Worm (Caenorhabditis elegans): ENCODE measurements around the gene B0228.8.

B0228.8 gene

ce11 chrII:7808950-7809349, 47.6 kb upstream of the B0228.8 start (continued):
- TF ChIP-seq nhr-11 (tag; optimal IDR thresholded peaks at IDR 0.05) (no peak), nhr-28 (tag; optimal IDR thresholded peaks at IDR 0.05) (no peak), ZK546.5 (tag; optimal IDR thresholded peaks at IDR 0.05) (no peak), elt-2 (tag; optimal IDR thresholded peaks at IDR 0.05) (peak; percentile 95)

- TF ChIP-seq nhr-28 (tag; optimal IDR thresholded peaks at IDR 0.05) = no peak
- TF ChIP-seq nfya-1 (tag; optimal IDR thresholded peaks at IDR 0.05; ENCODE audit: insufficient read depth) = no peak
- no peak for TF ChIP-seq R02D3.7 (tag; optimal IDR thresholded peaks at IDR 0.05)
- TF ChIP-seq skn-1 (tag; optimal IDR thresholded peaks at IDR 0.05) = no peak
- no peak for TF ChIP-seq ceh-28 (tag; optimal IDR thresholded peaks at IDR 0.05)
- no peak for TF ChIP-seq nhr-11 (tag; optimal IDR thresholded peaks at IDR 0.05)
- TF ChIP-seq nhr-77 (tag; optimal IDR thresholded peaks at IDR 0.05) = no peak
- TF ChIP-seq elt-2 (tag; optimal IDR thresholded peaks at IDR 0.05) = no peak
- no peak for TF ChIP-seq lin-39 (tag; optimal IDR thresholded peaks at IDR 0.05)
- TF ChIP-seq zag-1 (tag; optimal IDR thresholded peaks at IDR 0.05) = no peak
- TF ChIP-seq ama-1 (optimal IDR thresholded peaks at IDR 0.05) = no peak
- peak; percentile 87 for TF ChIP-seq elt-1 (tag; optimal IDR thresholded peaks at IDR 0.05)
- no peak for TF ChIP-seq lsy-12 (tag; optimal IDR thresholded peaks at IDR 0.05)
- peak; percentile 39 for TF ChIP-seq nhr-43 (tag; optimal IDR thresholded peaks at IDR 0.05; ENCODE audit: poor library complexity, severe bottlenecking)
- peak; percentile 64 for TF ChIP-seq nhr-25 (tag; optimal IDR thresholded peaks at IDR 0.05)
- no peak for TF ChIP-seq aly-2 (tag; optimal IDR thresholded peaks at IDR 0.05)
- no peak for TF ChIP-seq nhr-23 (tag; optimal IDR thresholded peaks at IDR 0.05)
Measured at ce11 chrII:7808153-7808552, 46.8 kb upstream of the B0228.8 start.

ce11 chrII:7806872-7807271, 45.5 kb upstream of the B0228.8 start:
- TF ChIP-seq nhr-77 (tag; optimal IDR thresholded peaks at IDR 0.05) (no peak), lin-39 (tag; optimal IDR thresholded peaks at IDR 0.05) (peak; percentile 25), aly-2 (tag; optimal IDR thresholded peaks at IDR 0.05) (no peak), nhr-25 (tag; optimal IDR thresholded peaks at IDR 0.05) (peak; percentile 82)

- TF ChIP-seq ceh-9 (tag; optimal IDR thresholded peaks at IDR 0.05) (no peak), nhr-28 (tag; optimal IDR thresholded peaks at IDR 0.05) (no peak), aly-2 (tag; optimal IDR thresholded peaks at IDR 0.05) (no peak), fkh-10 (GFP tag; optimal IDR thresholded peaks at IDR 0.05) (no peak), fkh-2 (tag; optimal IDR thresholded peaks at IDR 0.05) (no peak), unc-62 (GFP tag; optimal IDR thresholded peaks at IDR 0.05) (no peak), nhr-76 (tag; optimal IDR thresholded peaks at IDR 0.05) (no peak), ceh-28 (tag; optimal IDR thresholded peaks at IDR 0.05) (no peak), nhr-11 (tag; optimal IDR thresholded peaks at IDR 0.05) (no peak), eor-1 (tag; optimal IDR thresholded peaks at IDR 0.05) (no peak), mml-1 (tag; optimal IDR thresholded peaks at IDR 0.05) (no peak), nhr-77 (tag; optimal IDR thresholded peaks at IDR 0.05) (no peak), pqm-1 (tag; optimal IDR thresholded peaks at IDR 0.05) (no peak), skn-1 (tag; optimal IDR thresholded peaks at IDR 0.05) (no peak)
Measured at ce11 chrII:7806054-7806453, 44.7 kb upstream of the B0228.8 start.

ce11 chrII:7803174-7803573, 41.8 kb upstream of the B0228.8 start:
- TF ChIP-seq jun-1 (tag; optimal IDR thresholded peaks at IDR 0.05) = no peak
- TF ChIP-seq elt-1 (tag; optimal IDR thresholded peaks at IDR 0.05) = peak; percentile 59
- TF ChIP-seq nhr-23 (tag; optimal IDR thresholded peaks at IDR 0.05) = peak; percentile 18
- no peak for TF ChIP-seq nfya-1 (tag; optimal IDR thresholded peaks at IDR 0.05; ENCODE audit: insufficient read depth)

ce11 chrII:7801899-7802298, 40.6 kb upstream of the B0228.8 start:
- peak; percentile 50 for TF ChIP-seq ceh-16 (tag; optimal IDR thresholded peaks at IDR 0.05)
- TF ChIP-seq nhr-12 (tag; optimal IDR thresholded peaks at IDR 0.05) = no peak
- peak; percentile 70 for TF ChIP-seq nhr-23 (tag; optimal IDR thresholded peaks at IDR 0.05)
- peak; percentile 77 for TF ChIP-seq nhr-25 (tag; optimal IDR thresholded peaks at IDR 0.05)
- TF ChIP-seq unc-62 (GFP tag; optimal IDR thresholded peaks at IDR 0.05) = no peak
- peak; percentile 96 for TF ChIP-seq elt-1 (tag; optimal IDR thresholded peaks at IDR 0.05)
- TF ChIP-seq fkh-2 (tag; optimal IDR thresholded peaks at IDR 0.05) = no peak

ce11 chrII:7801255-7801654, 39.9 kb upstream of the B0228.8 start:
- no peak for TF ChIP-seq lin-15B (tag; optimal IDR thresholded peaks at IDR 0.05)
- no peak for TF ChIP-seq eor-1 (tag; optimal IDR thresholded peaks at IDR 0.05)
- TF ChIP-seq pqm-1 (tag; optimal IDR thresholded peaks at IDR 0.05) = peak; percentile 20
- TF ChIP-seq elt-2 (tag; optimal IDR thresholded peaks at IDR 0.05) = peak; percentile 60
- no peak for TF ChIP-seq skn-1 (tag; optimal IDR thresholded peaks at IDR 0.05)
- TF ChIP-seq pha-4 (tag; optimal IDR thresholded peaks at IDR 0.05) = peak; percentile 26
- TF ChIP-seq tbx-2 (tag; optimal IDR thresholded peaks at IDR 0.05) = no peak
- TF ChIP-seq ceh-82 (tag; optimal IDR thresholded peaks at IDR 0.05) = no peak
